Fruit fly (Drosophila melanogaster): ENCODE data around the gene Sec8.

DNA sequence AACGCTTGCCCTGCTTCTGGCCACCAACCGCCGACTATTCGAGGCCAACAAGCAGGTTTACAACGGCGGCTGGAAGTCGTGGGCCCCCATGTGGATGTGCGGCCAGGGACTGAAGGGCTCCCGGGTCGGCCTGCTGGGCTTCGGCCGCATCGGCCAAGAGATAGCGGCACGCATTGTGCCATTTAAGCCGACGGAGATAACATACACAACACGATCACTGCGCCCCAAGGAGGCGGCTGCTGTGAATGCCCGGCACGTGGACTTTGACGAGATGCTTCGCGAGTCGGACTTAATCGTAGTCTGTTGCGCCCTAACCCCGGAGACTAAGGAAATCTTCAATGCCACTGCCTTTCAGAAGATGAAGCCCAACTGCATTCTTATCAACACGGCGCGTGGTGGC is 21.5 kb downstream of the Sec8 start:
- no peak for TF ChIP-seq ttk (optimal IDR thresholded peaks at IDR 0.05)
- TF ChIP-seq Myc (optimal IDR thresholded peaks at IDR 0.05) = no peak
- TF ChIP-seq h (optimal IDR thresholded peaks at IDR 0.05) = no peak
- no peak for TF ChIP-seq psq (optimal IDR thresholded peaks at IDR 0.05)
- TF ChIP-seq insv (optimal IDR thresholded peaks at IDR 0.05) = no peak

All from Kc167 (cell line).